Worm (Caenorhabditis elegans): ENCODE data around the gene F52E10.2.

ce11 chrX:16263287-16263686 is 19.7 kb downstream of the F52E10.2 start:
- TF ChIP-seq him-1 (tag; optimal IDR thresholded peaks at IDR 0.05) (no peak), dao-5 (tag; optimal IDR thresholded peaks at IDR 0.05) (no peak)
